Worm (Caenorhabditis elegans): Measurements from ENCODE around the gene T04A11.1.
"Not testable (repeated sequence)": the region's sequence is repeated elsewhere in the genome, so short reads cannot be mapped to it uniquely, and the experiment has no call there.

T04A11.1 gene

ce11 chrIV:12498238-12498637 is 21.4 kb upstream of the T04A11.1 start, which contains the start of gene sru-19:
Gene sru-19, plus strand, starts transcription at chrIV:12498538.
- TF ChIP-seq nhr-129 (tag; optimal IDR thresholded peaks at IDR 0.05) (no peak), aly-2 (tag; optimal IDR thresholded peaks at IDR 0.05) (no peak), Y55F3AM.14 (GFP tag; optimal IDR thresholded peaks at IDR 0.05) (no peak), nhr-6 (tag; optimal IDR thresholded peaks at IDR 0.05) (no peak), sma-3 (GFP tag; optimal IDR thresholded peaks at IDR 0.05) (no peak), mbf-1 (tag; optimal IDR thresholded peaks at IDR 0.05) (no peak)

ce11 chrIV:12495196-12495595 is 18.4 kb upstream of the T04A11.1 start, which contains the start of gene sru-20:
Gene sru-20, plus strand, starts transcription at chrIV:12495496.
- no peak for TF ChIP-seq F13H6.1 (tag; optimal IDR thresholded peaks at IDR 0.05)
- TF ChIP-seq egl-27 (tag; optimal IDR thresholded peaks at IDR 0.05): no peak
- TF ChIP-seq ztf-11 (tag; optimal IDR thresholded peaks at IDR 0.05): no peak
- no peak for TF ChIP-seq lin-39 (tag; optimal IDR thresholded peaks at IDR 0.05)
- no peak for TF ChIP-seq zag-1 (tag; optimal IDR thresholded peaks at IDR 0.05)
- no peak for TF ChIP-seq nhr-237 (tag; optimal IDR thresholded peaks at IDR 0.05)

DNA sequence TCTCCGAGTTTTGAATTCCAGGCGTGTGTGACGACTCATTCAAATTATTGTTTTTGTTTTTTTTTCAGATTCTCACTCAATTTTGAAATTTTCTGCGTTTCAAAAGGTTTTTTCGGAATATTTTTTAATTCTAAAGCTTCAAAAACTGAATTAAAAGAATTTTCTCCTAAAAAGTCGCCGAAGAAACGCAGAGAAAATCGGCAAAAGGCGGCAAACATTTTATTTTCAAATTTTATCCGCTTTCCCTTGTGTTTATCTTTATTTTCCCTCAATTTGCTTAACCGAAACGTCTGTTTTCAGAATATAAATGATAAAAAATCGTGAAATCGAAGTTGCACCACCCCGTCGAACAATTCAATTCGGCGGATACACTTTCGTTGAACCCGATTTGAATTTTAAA is 13.6 kb upstream of the T04A11.1 start, which contains the start of gene him-6:
Gene him-6 (plus strand): TSS at position 301 of the 400 bp plus-strand sequence.
- no peak for TF ChIP-seq mab-5 (tag; optimal IDR thresholded peaks at IDR 0.05)
- TF ChIP-seq nhr-23 (tag; optimal IDR thresholded peaks at IDR 0.05): no peak
- no peak for TF ChIP-seq ztf-4 (tag; optimal IDR thresholded peaks at IDR 0.05)
- no peak for TF ChIP-seq blmp-1 (tag; optimal IDR thresholded peaks at IDR 0.05; ENCODE audit: insufficient read depth)
- no peak for TF ChIP-seq aly-2 (tag; optimal IDR thresholded peaks at IDR 0.05)
- TF ChIP-seq fos-1 (tag; optimal IDR thresholded peaks at IDR 0.05): no peak
- TF ChIP-seq lsy-2 (tag; optimal IDR thresholded peaks at IDR 0.05): no peak
- no peak for TF ChIP-seq zag-1 (tag; optimal IDR thresholded peaks at IDR 0.05)

DNA sequence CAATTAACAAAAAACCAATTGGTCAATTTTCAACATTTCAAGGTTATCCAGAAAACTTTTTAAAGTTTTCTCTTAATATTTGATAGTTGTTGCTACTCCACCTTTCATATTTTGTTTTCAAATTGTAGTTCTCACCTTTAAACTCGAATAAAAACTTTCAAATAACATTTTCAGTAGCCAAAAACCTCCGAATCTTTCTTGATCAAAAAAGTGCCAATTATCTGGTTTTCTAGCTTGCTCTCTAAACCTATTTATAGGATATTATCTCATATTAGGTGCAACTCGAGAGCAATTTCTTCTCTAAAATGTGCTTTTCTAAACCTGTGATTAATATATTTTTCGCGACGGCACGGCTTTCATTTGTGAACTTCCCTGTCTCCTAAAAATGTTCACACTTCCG is 10.4 kb upstream of the T04A11.1 start, which contains the start of gene sru-26:
Gene sru-26 (plus strand): TSS at position 301 of the 400 bp plus-strand sequence.
- no peak for TF ChIP-seq C34F6.9 (tag; optimal IDR thresholded peaks at IDR 0.05)
- no peak for TF ChIP-seq ama-1 (optimal IDR thresholded peaks at IDR 0.05)
- no peak for TF ChIP-seq unc-39 (tag; optimal IDR thresholded peaks at IDR 0.05)
- TF ChIP-seq fos-1 (tag; optimal IDR thresholded peaks at IDR 0.05): no peak
- no peak for TF ChIP-seq zag-1 (tag; optimal IDR thresholded peaks at IDR 0.05)
- no peak for TF ChIP-seq aly-2 (tag; optimal IDR thresholded peaks at IDR 0.05)

DNA sequence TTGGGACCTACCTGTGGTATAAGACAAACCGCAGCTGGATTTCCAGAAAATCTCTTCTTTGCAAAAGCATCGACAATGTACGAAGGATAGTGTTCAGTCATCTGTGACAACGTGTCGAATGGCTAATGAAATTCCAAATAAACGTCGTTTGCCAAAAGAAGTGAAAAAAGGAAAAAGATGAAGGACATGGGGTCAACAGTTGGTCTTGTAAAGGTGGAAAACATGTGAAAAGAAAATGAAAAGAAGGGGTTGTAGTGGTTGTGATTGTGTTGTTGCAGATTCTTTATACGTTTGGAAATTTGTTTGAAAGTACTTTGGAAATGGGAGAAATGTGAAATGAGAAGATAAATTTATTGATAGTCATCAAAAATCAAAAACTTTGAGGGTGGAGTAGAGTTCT is 7.6 kb upstream of the T04A11.1 start, which contains the start of gene T04A11.4:
Gene T04A11.4 (minus strand): TSS at position 101 of the 400 bp plus-strand sequence.
- TF ChIP-seq fos-1 (tag; optimal IDR thresholded peaks at IDR 0.05); blmp-1 (tag; optimal IDR thresholded peaks at IDR 0.05; ENCODE audit: insufficient read depth); ZK546.5 (tag; optimal IDR thresholded peaks at IDR 0.05): not testable (repeated sequence)

- TF ChIP-seq crh-2 (tag; optimal IDR thresholded peaks at IDR 0.05); Y55F3AM.14 (GFP tag; optimal IDR thresholded peaks at IDR 0.05); nhr-77 (tag; optimal IDR thresholded peaks at IDR 0.05): not testable (repeated sequence)
These were observed 1.9 kb upstream of the T04A11.1 start, which contains the start of gene igdb-1 for ce11 chrIV:12478711-12479110. Gene igdb-1, plus strand, starts transcription at chrIV:12479011.

- TF ChIP-seq ceh-82 (tag; optimal IDR thresholded peaks at IDR 0.05) (no peak), peb-1 (tag; optimal IDR thresholded peaks at IDR 0.05) (no peak), elt-3 (tag; optimal IDR thresholded peaks at IDR 0.05) (no peak), ztf-1 (GFP tag; conservative IDR thresholded peaks at IDR 0.05) (no peak), blmp-1 (tag; optimal IDR thresholded peaks at IDR 0.05; ENCODE audit: insufficient read depth) (no peak), lin-13 (GFP tag; optimal IDR thresholded peaks at IDR 0.05) (no peak), nhr-25 (tag; optimal IDR thresholded peaks at IDR 0.05) (no peak), ztf-4 (tag; optimal IDR thresholded peaks at IDR 0.05) (no peak), nhr-129 (tag; optimal IDR thresholded peaks at IDR 0.05) (no peak), nhr-23 (tag; optimal IDR thresholded peaks at IDR 0.05) (no peak), sma-9 (GFP tag; optimal IDR thresholded peaks at IDR 0.05) (no peak), sma-9 (tag; optimal IDR thresholded peaks at IDR 0.05) (no peak), lsy-2 (tag; optimal IDR thresholded peaks at IDR 0.05) (no peak), C34F6.9 (tag; optimal IDR thresholded peaks at IDR 0.05) (no peak)
These were observed 8.5 kb downstream of the T04A11.1 start, which contains the start of gene igdb-2 for ce11 chrIV:12468359-12468758. Gene igdb-2, plus strand, starts transcription at chrIV:12468659.

Data from whole organism, L2 larva.